Fruit fly (Drosophila melanogaster) whole organism, prepupa: ENCODE measurements around the gene slmb.

Experiments
- CG10631 ChIP-seq: fragments of 200-800 bp; sonication (Bioruptor generic); optimal IDR thresholded peaks from 2 replicates; lab custom pipeline; 2016; ENCODE audit warnings: missing biosample characterization, missing genetic modification characterization
- CG15336 ChIP-seq: fragments of 200-800 bp; sonication (Bioruptor generic); IDR thresholded peaks from 2 replicates; pipeline ENCODE4 v1.3.6; 2022; ENCODE audit warnings: missing biosample characterization, missing genetic modification characterization
- Eip75B ChIP-seq: fragments of 200-800 bp; sonication (Bioruptor generic); optimal IDR thresholded peaks from 3 replicates; lab custom pipeline; 2016; ENCODE audit warnings: missing biosample characterization, missing genetic modification characterization
- Eip93F ChIP-seq: fragments of 200-800 bp; sonication (Bioruptor generic); optimal IDR thresholded peaks from 2 replicates; lab custom pipeline; 2016; ENCODE audit warnings: missing biosample characterization, mild to moderate bottlenecking, missing genetic modification characterization
- Gug ChIP-seq: fragments of 200-800 bp; sonication (Bioruptor generic); IDR thresholded peaks from 2 replicates; pipeline ENCODE4 v1.3.6; 2022; ENCODE audit warnings: missing biosample characterization, missing genetic modification characterization
- Lpt ChIP-seq: fragments of 200-800 bp; sonication (Bioruptor generic); optimal IDR thresholded peaks from 3 replicates; lab custom pipeline; 2016; ENCODE audit warnings: missing biosample characterization, missing genetic modification characterization
- esn ChIP-seq: fragments of 200-800 bp; sonication (Bioruptor generic); optimal IDR thresholded peaks from 2 replicates; lab custom pipeline; 2016; ENCODE audit warnings: missing biosample characterization, mild to moderate bottlenecking, missing genetic modification characterization, moderate library complexity
- fd85E ChIP-seq: fragments of 200-800 bp; sonication (Bioruptor generic); optimal IDR thresholded peaks from 3 replicates; lab custom pipeline; 2016; ENCODE audit warnings: missing biosample characterization, missing genetic modification characterization

DNA sequence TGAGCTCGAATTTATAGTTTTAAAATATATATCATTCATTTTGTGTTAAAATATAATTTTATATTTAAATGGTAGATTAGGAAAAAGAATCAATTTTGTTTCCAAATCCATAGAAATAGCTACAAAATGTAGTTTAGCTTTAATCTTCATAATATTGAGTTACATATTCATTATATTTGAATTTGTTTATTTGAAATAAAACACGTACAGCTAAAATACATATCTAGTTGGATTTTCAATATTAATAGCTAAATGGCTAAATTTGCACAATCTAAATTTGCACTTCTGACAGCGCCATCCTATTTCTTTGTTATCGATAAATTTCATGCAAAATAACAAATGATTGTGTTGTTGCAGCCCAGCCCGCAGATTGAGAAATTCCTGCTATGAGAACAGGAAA lies 6.7 kb upstream of the slmb start, which contains the start of gene Usp8:
- TF ChIP-seq Eip93F (GFP tag; lab: Kevin White, UChicago) (no peak), Gug (GFP tag; lab: Robert Waterston, UW) (no peak), esn (GFP tag; lab: Kevin White, UChicago) (peak; percentile 45), CG15336 (GFP tag; lab: Robert Waterston, UW) (no peak), fd85E (GFP tag; lab: Kevin White, UChicago) (no peak), CG10631 (GFP tag; lab: Kevin White, UChicago) (no peak), Lpt (GFP tag; lab: Kevin White, UChicago) (no peak), Eip75B (no peak)
